Fruit fly (Drosophila melanogaster) whole organism, embryonic: ENCODE results near the gene CG32388.
A peak's percentile ranks its signal among the peaks of the same experiment; 100 is the strongest.

Experiments used
- Asciz ChIP-seq: fragments of 200-800 bp; sonication (Bioruptor generic); optimal IDR thresholded peaks from 2 replicates; lab custom pipeline; 2017; ENCODE audit warnings: missing biosample characterization, mild to moderate bottlenecking, missing genetic modification characterization, missing genetic modification reagents
- Bdp1 ChIP-seq: fragments of 200-800 bp; sonication (Bioruptor generic); optimal IDR thresholded peaks from 3 replicates; lab custom pipeline; 2016; ENCODE audit warnings: missing biosample characterization, missing genetic modification characterization
- CG1024 ChIP-seq: fragments of 200-800 bp; sonication (Bioruptor generic); IDR thresholded peaks from 2 replicates; pipeline ENCODE4 v1.3.6; 2022; ENCODE audit warnings: missing biosample characterization, missing genetic modification characterization
- CG10366 ChIP-seq: fragments of 200-800 bp; sonication (Bioruptor generic); IDR thresholded peaks from 2 replicates; pipeline ENCODE4 v1.3.6; 2022; ENCODE audit warnings: missing biosample characterization, missing genetic modification characterization
- CG10979 ChIP-seq: fragments of 200-800 bp; sonication (Bioruptor generic); optimal IDR thresholded peaks from 2 replicates; lab custom pipeline; 2018; ENCODE audit warnings: missing biosample characterization, mild to moderate bottlenecking, missing genetic modification characterization, moderate library complexity
- CG11456 ChIP-seq: fragments of 200-800 bp; sonication (Bioruptor generic); IDR thresholded peaks from 3 replicates; pipeline ENCODE4 v1.3.6; 2022; ENCODE audit warnings: missing biosample characterization, missing genetic modification characterization
- CG15269 ChIP-seq: fragments of 200-800 bp; sonication (Bioruptor generic); optimal IDR thresholded peaks from 2 replicates; lab custom pipeline; 2018; ENCODE audit warnings: missing biosample characterization, mild to moderate bottlenecking, missing genetic modification characterization, moderate library complexity
- CG15514 ChIP-seq: fragments of 200-800 bp; sonication (Bioruptor generic); optimal IDR thresholded peaks from 3 replicates; lab custom pipeline; 2017; ENCODE audit warnings: missing biosample characterization, missing genetic modification characterization, mild to moderate bottlenecking, moderate library complexity, missing genetic modification reagents
- CG15601 ChIP-seq: fragments of 200-800 bp; sonication (Bioruptor generic); optimal IDR thresholded peaks from 3 replicates; lab custom pipeline; 2019; ENCODE audit warnings: missing biosample characterization, mild to moderate bottlenecking, missing genetic modification characterization, moderate library complexity
- CG15696 ChIP-seq: fragments of 200-800 bp; sonication (Bioruptor generic); optimal IDR thresholded peaks from 2 replicates; lab custom pipeline; 2019; ENCODE audit warnings: missing biosample characterization, mild to moderate bottlenecking, missing genetic modification characterization, moderate library complexity
- CG17186 ChIP-seq: fragments of 200-800 bp; sonication (Bioruptor generic); optimal IDR thresholded peaks from 3 replicates; lab custom pipeline; 2017; ENCODE audit warnings: missing biosample characterization, missing genetic modification reagents, missing genetic modification characterization
- CG2889 ChIP-seq: fragments of 200-800 bp; sonication (Bioruptor generic); IDR thresholded peaks from 3 replicates; pipeline ENCODE4 v1.3.6; 2022; ENCODE audit warnings: missing biosample characterization, missing genetic modification characterization
- CG3407 ChIP-seq: fragments of 200-800 bp; sonication (Bioruptor generic); optimal IDR thresholded peaks from 2 replicates; lab custom pipeline; 2018; ENCODE audit warnings: missing biosample characterization, mild to moderate bottlenecking, missing genetic modification characterization
- CG34224 ChIP-seq: fragments of 200-800 bp; sonication (Bioruptor generic); IDR thresholded peaks from 3 replicates; pipeline ENCODE4 v1.3.6; 2022; ENCODE audit warnings: missing biosample characterization, missing genetic modification characterization; ENCODE audit not compliant: partially characterized antibody
- CG42726 ChIP-seq: fragments of 200-800 bp; sonication (Bioruptor generic); IDR thresholded peaks from 2 replicates; pipeline ENCODE4 v1.3.6; 2022; ENCODE audit warnings: missing biosample characterization, missing genetic modification characterization; ENCODE audit not compliant: partially characterized antibody
- CG9727 ChIP-seq: fragments of 200-800 bp; sonication (Bioruptor generic); optimal IDR thresholded peaks from 3 replicates; lab custom pipeline; 2017; ENCODE audit warnings: missing biosample characterization, mild to moderate bottlenecking, missing genetic modification characterization
- HmgZ ChIP-seq: fragments of 200-800 bp; sonication (Bioruptor generic); optimal IDR thresholded peaks from 2 replicates; lab custom pipeline; 2018; ENCODE audit warnings: missing biosample characterization, mild to moderate bottlenecking, missing genetic modification characterization
- Hr3 ChIP-seq: fragments of 200-800 bp; sonication (Bioruptor generic); optimal IDR thresholded peaks from 3 replicates; lab custom pipeline; 2016; ENCODE audit warnings: missing biosample characterization, missing genetic modification characterization
- Lhr ChIP-seq: fragments of 200-800 bp; sonication (Bioruptor generic); optimal IDR thresholded peaks from 3 replicates; lab custom pipeline; 2017; ENCODE audit warnings: mild to moderate bottlenecking, missing biosample characterization, missing genetic modification reagents, missing genetic modification characterization
- MESR4 ChIP-seq: fragments of 200-800 bp; sonication (Bioruptor generic); optimal IDR thresholded peaks from 2 replicates; lab custom pipeline; 2018; ENCODE audit warnings: missing biosample characterization, mild to moderate bottlenecking, missing genetic modification characterization, moderate library complexity
- Myb ChIP-seq: fragments of 200-800 bp; sonication (Bioruptor generic); optimal IDR thresholded peaks from 2 replicates; lab custom pipeline; 2016; ENCODE audit warnings: missing biosample characterization, missing genetic modification characterization
- NfI ChIP-seq: fragments of 200-800 bp; sonication (Bioruptor generic); optimal IDR thresholded peaks from 3 replicates; lab custom pipeline; 2018; ENCODE audit warnings: missing biosample characterization, mild to moderate bottlenecking, missing genetic modification characterization, moderate library complexity
- Oli ChIP-seq: fragments of 200-800 bp; sonication (Bioruptor generic); optimal IDR thresholded peaks from 2 replicates; lab custom pipeline; 2018; ENCODE audit warnings: missing biosample characterization, mild to moderate bottlenecking, missing genetic modification characterization, moderate library complexity
- Optix ChIP-seq: fragments of 200-800 bp; sonication (Bioruptor generic); IDR thresholded peaks from 3 replicates; pipeline ENCODE4 v1.3.6; 2022; ENCODE audit warnings: missing biosample characterization, missing genetic modification characterization
- Sox102F ChIP-seq: fragments of 200-800 bp; sonication (Bioruptor generic); optimal IDR thresholded peaks from 2 replicates; lab custom pipeline; 2018; ENCODE audit warnings: missing biosample characterization, mild to moderate bottlenecking, missing genetic modification characterization, moderate library complexity
- Trl ChIP-seq, 3 experiments: fragments of >200 bp in 2 of 3; fragments of 200-800 bp in 1 of 3; sonication (Bioruptor generic) in 1 of 3; optimal IDR thresholded peaks; 2 replicates in 1 of 3; 3 replicates in 2 of 3; lab custom pipeline; 2016 to 2017; ENCODE audit warnings: missing biosample characterization in 1 of 3, missing genetic modification characterization in 1 of 3
- Xbp1 ChIP-seq: fragments of 200-800 bp; sonication (Bioruptor generic); optimal IDR thresholded peaks from 3 replicates; lab custom pipeline; 2016; ENCODE audit warnings: missing biosample characterization, mild to moderate bottlenecking, missing genetic modification characterization
- Xrp1 ChIP-seq: fragments of 200-800 bp; sonication (Bioruptor generic); IDR thresholded peaks from 2 replicates; pipeline ENCODE4 v1.3.6; 2022; ENCODE audit warnings: missing biosample characterization, missing genetic modification characterization
- ab ChIP-seq: fragments of 200-800 bp; sonication (Bioruptor generic); optimal IDR thresholded peaks from 2 replicates; lab custom pipeline; 2016; ENCODE audit warnings: missing biosample characterization, missing genetic modification characterization
- abd-A ChIP-seq: fragments of 200-800 bp; sonication (Bioruptor generic); optimal IDR thresholded peaks from 3 replicates; lab custom pipeline; 2019; ENCODE audit warnings: missing biosample characterization, mild to moderate bottlenecking, missing genetic modification characterization, moderate library complexity
- aop ChIP-seq: fragments of 200-800 bp; sonication (Bioruptor generic); IDR thresholded peaks from 2 replicates; pipeline ENCODE4 v1.3.6; 2022; ENCODE audit warnings: missing biosample characterization, missing genetic modification characterization
- bab2 ChIP-seq: fragments of 200-800 bp; sonication (Bioruptor generic); optimal IDR thresholded peaks from 2 replicates; lab custom pipeline; 2016; ENCODE audit warnings: missing biosample characterization, missing genetic modification characterization
- bsh ChIP-seq, 2 experiments: fragments of 200-800 bp; sonication (Bioruptor generic); optimal IDR thresholded peaks; 2 replicates each; lab custom pipeline; 2017 to 2018; ENCODE audit warnings: mild to moderate bottlenecking in 2 of 2, missing biosample characterization in 2 of 2, missing genetic modification characterization in 2 of 2, moderate library complexity in 1 of 2
- btn ChIP-seq: fragments of 200-800 bp; sonication (Bioruptor generic); optimal IDR thresholded peaks from 2 replicates; lab custom pipeline; 2016; ENCODE audit warnings: missing biosample characterization, missing genetic modification characterization
- dysf ChIP-seq: fragments of 200-800 bp; sonication (Bioruptor generic); IDR thresholded peaks from 3 replicates; pipeline ENCODE4 v1.3.6; 2022; ENCODE audit warnings: missing biosample characterization, missing genetic modification characterization
- grn ChIP-seq: fragments of 200-800 bp; sonication (Bioruptor generic); optimal IDR thresholded peaks from 3 replicates; lab custom pipeline; 2017; ENCODE audit warnings: missing biosample characterization, missing genetic modification characterization
- gro ChIP-seq: fragments of 200-800 bp; sonication (Bioruptor generic); optimal IDR thresholded peaks from 2 replicates; lab custom pipeline; 2016; ENCODE audit warnings: missing biosample characterization, missing genetic modification characterization
- ham ChIP-seq: fragments of 200-800 bp; sonication (Bioruptor generic); IDR thresholded peaks from 2 replicates; pipeline ENCODE4 v1.3.6; 2022; ENCODE audit warnings: missing biosample characterization, missing genetic modification characterization
- hkb ChIP-seq, 2 experiments: fragments of 200-800 bp in 1 of 2; fragments of >200 bp in 1 of 2; sonication (Bioruptor generic) in 1 of 2; IDR thresholded peaks in 1 of 2; optimal IDR thresholded peaks in 1 of 2; 2 replicates each; pipeline versions ENCODE4 v1.3.6 to Lab custom; 2017 to 2022; ENCODE audit warnings: missing biosample characterization in 1 of 2, missing genetic modification characterization in 1 of 2
- inv ChIP-seq: fragments of 200-800 bp; sonication (Bioruptor generic); IDR thresholded peaks from 2 replicates; pipeline ENCODE4 v1.3.6; 2022; ENCODE audit warnings: missing biosample characterization, missing genetic modification characterization; ENCODE audit not compliant: partially characterized antibody
- lmd ChIP-seq: fragments of 200-800 bp; sonication (Bioruptor generic); IDR thresholded peaks from 2 replicates; pipeline ENCODE4 v1.3.6; 2022; ENCODE audit warnings: missing biosample characterization, missing genetic modification characterization
- nom ChIP-seq: fragments of 200-800 bp; sonication (Bioruptor generic); optimal IDR thresholded peaks from 2 replicates; lab custom pipeline; 2017; ENCODE audit warnings: missing biosample characterization, missing genetic modification characterization, mild to moderate bottlenecking, moderate library complexity, missing genetic modification reagents
- pb ChIP-seq: fragments of 200-800 bp; sonication (Bioruptor generic); optimal IDR thresholded peaks from 3 replicates; lab custom pipeline; 2016; ENCODE audit warnings: missing biosample characterization, missing genetic modification characterization
- sc ChIP-seq, 3 experiments: fragments of >200 bp in 2 of 3; fragments of 200-800 bp in 1 of 3; sonication (Bioruptor generic) in 1 of 3; optimal IDR thresholded peaks; 2 replicates in 2 of 3; 3 replicates in 1 of 3; lab custom pipeline; 2017; ENCODE audit warnings: mild to moderate bottlenecking in 1 of 3, missing biosample characterization in 1 of 3, missing genetic modification characterization in 1 of 3, missing genetic modification reagents in 1 of 3
- sisA ChIP-seq: fragments of 200-800 bp; sonication (Bioruptor generic); IDR thresholded peaks from 2 replicates; pipeline ENCODE4 v1.3.6; 2022; ENCODE audit warnings: missing biosample characterization, missing genetic modification characterization
- so ChIP-seq: fragments of 200-800 bp; sonication (Bioruptor generic); IDR thresholded peaks from 3 replicates; pipeline ENCODE4 v1.3.6; 2022; ENCODE audit warnings: missing biosample characterization, missing genetic modification characterization
- stc ChIP-seq: fragments of 200-800 bp; sonication (Bioruptor generic); IDR thresholded peaks from 2 replicates; pipeline ENCODE4 v1.3.6; 2022; ENCODE audit warnings: missing biosample characterization, missing genetic modification characterization
- zen ChIP-seq: fragments of 200-800 bp; sonication (Bioruptor generic); optimal IDR thresholded peaks from 3 replicates; lab custom pipeline; 2018; ENCODE audit warnings: missing biosample characterization, mild to moderate bottlenecking, missing genetic modification characterization, moderate library complexity
- zf30C ChIP-seq: fragments of 200-800 bp; sonication (Bioruptor generic); optimal IDR thresholded peaks from 3 replicates; lab custom pipeline; 2018; ENCODE audit warnings: missing biosample characterization, mild to moderate bottlenecking, missing genetic modification characterization

CG32388 gene

DNA sequence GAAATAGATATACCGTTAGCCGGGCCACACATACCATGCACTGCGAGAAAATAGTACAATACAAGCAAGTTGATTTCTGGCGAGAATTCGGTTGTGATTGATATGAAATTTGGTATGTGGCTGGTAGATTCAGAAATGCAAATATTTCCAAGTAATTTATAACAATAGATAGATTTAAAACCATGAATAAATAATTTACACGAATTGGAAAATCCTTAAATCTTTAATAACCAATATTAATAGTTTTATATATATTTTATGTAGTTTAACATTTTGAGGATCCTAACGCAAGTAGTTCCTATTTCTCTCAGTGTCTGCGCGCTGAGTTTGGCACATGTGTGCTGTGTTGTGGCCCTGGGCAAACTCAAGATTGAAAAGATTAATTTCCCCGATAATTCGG, 2.6 kb downstream of the CG32388 start (continued):
- TF ChIP-seq CG42726, result no peak
- TF ChIP-seq btn (GFP tag; lab: Kevin White, UChicago), result peak; percentile 18
- no peak for TF ChIP-seq grn (GFP tag; lab: Kevin White, UChicago)
- TF ChIP-seq Hr3, result peak; percentile 32
- no peak for TF ChIP-seq ham (GFP tag; lab: Robert Waterston, UW)
- TF ChIP-seq stc (GFP tag; lab: Robert Waterston, UW), result peak; percentile 40; the same call in 1 of the 2 replicates
- no peak for TF ChIP-seq CG11456 (GFP tag; lab: Robert Waterston, UW)
- TF ChIP-seq Myb (GFP tag; lab: Kevin White, UChicago), result no peak
- no peak for TF ChIP-seq aop (GFP tag; lab: Robert Waterston, UW)
- TF ChIP-seq Lhr (GFP tag; lab: Kevin White, UChicago), result peak; percentile 30
- no peak for TF ChIP-seq NfI (GFP tag; lab: Kevin White, UChicago)
- TF ChIP-seq Xbp1, result peak; percentile 38
- no peak for TF ChIP-seq sc (optimal IDR thresholded peaks at IDR 0.05; lab: Kevin White, UChicago)
- TF ChIP-seq sc (GFP tag; optimal IDR thresholded peaks at IDR 0.05; lab: Kevin White, UChicago), result peak; percentile 47
- peak; percentile 86 for TF ChIP-seq zf30C
- TF ChIP-seq Asciz (GFP tag; lab: Kevin White, UChicago), result no peak
- TF ChIP-seq so (GFP tag; lab: Robert Waterston, UW), result no peak
- no peak for TF ChIP-seq CG2889
- TF ChIP-seq CG15601, result peak; percentile 15
- TF ChIP-seq CG15696 (tag; lab: Kevin White, UChicago), result peak; percentile 85
- TF ChIP-seq MESR4 (GFP tag; lab: Kevin White, UChicago), result no peak
- peak; percentile 76 for TF ChIP-seq zen (tag; lab: Kevin White, UChicago)
- peak; percentile 60 for TF ChIP-seq Oli
- TF ChIP-seq nom, result no peak
- TF ChIP-seq HmgZ (tag; lab: Kevin White, UChicago), result no peak
- peak; percentile 40; the same call in 1 of the 3 replicates for TF ChIP-seq dysf
- TF ChIP-seq CG1024 (GFP tag; lab: Robert Waterston, UW), result 0 out of 2 replicates have a peak, but pooled peaks have one; percentile 24
- TF ChIP-seq inv (GFP tag; lab: Robert Waterston, UW), result no peak
- TF ChIP-seq Optix (GFP tag; lab: Robert Waterston, UW), result no peak
- TF ChIP-seq CG17186 (GFP tag; lab: Kevin White, UChicago), result no peak
- TF ChIP-seq gro (GFP tag; lab: Kevin White, UChicago), result no peak
- TF ChIP-seq bab2 (GFP tag; lab: Kevin White, UChicago), result peak; percentile 44
- no peak for TF ChIP-seq pb
- TF ChIP-seq CG3407 (GFP tag; lab: Kevin White, UChicago), result no peak
- no peak for TF ChIP-seq hkb (optimal IDR thresholded peaks at IDR 0.05; lab: Kevin White, UChicago)
- 0 out of 2 replicates have a peak, but pooled peaks have one; percentile 29 for TF ChIP-seq hkb (GFP tag; IDR thresholded peaks at IDR 0.05; lab: Robert Waterston, UW)
- TF ChIP-seq CG15269 (tag; lab: Kevin White, UChicago), result peak; percentile 23
- TF ChIP-seq CG15514 (GFP tag; lab: Kevin White, UChicago), result no peak
- no peak for TF ChIP-seq Bdp1 (GFP tag; lab: Kevin White, UChicago)
- TF ChIP-seq ab (GFP tag; lab: Kevin White, UChicago), result no peak
- TF ChIP-seq CG10366 (GFP tag; lab: Robert Waterston, UW), result no peak
- TF ChIP-seq abd-A (tag; lab: Kevin White, UChicago), result no peak
- TF ChIP-seq lmd (GFP tag; lab: Robert Waterston, UW), result peak; percentile 26; the same call in 1 of the 2 replicates
- no peak for TF ChIP-seq Trl (optimal IDR thresholded peaks at IDR 0.05; lab: Kevin White, UChicago)
- TF ChIP-seq Trl (GFP tag; optimal IDR thresholded peaks at IDR 0.05; lab: Kevin White, UChicago), result peak; percentile 52
- TF ChIP-seq Xrp1 (GFP tag; lab: Robert Waterston, UW), result peak; percentile 61
- no peak for TF ChIP-seq CG34224 (GFP tag; lab: Robert Waterston, UW)
- peak; percentile 87 for TF ChIP-seq CG9727 (GFP tag; lab: Kevin White, UChicago)
- TF ChIP-seq bsh (GFP tag; optimal IDR thresholded peaks at IDR 0.05; lab: Kevin White, UChicago), result peak in 1 of 2 experiments; percentile 58
- TF ChIP-seq sisA (GFP tag; lab: Robert Waterston, UW), result peak; percentile 61
- TF ChIP-seq Sox102F (GFP tag; lab: Kevin White, UChicago), result peak; percentile 54
- peak; percentile 74 for TF ChIP-seq CG10979 (tag; lab: Kevin White, UChicago)
